Worm (Caenorhabditis elegans) whole organism, midembryonic: Measurements from ENCODE around the gene C18G1.8.

ENCODE experiments used
- T22C8.4 ChIP-seq: fragments of 200-800 bp; sonication (Bioruptor generic); IDR thresholded peaks from 2 replicates; pipeline ENCODE4 v1.3.6; 2022; ENCODE audit warnings: missing genetic modification characterization, missing compliant biosample characterization
- cog-1 ChIP-seq: sonication (generic microtip); optimal IDR thresholded peaks from 2 replicates; lab custom pipeline; 2016; ENCODE audit warnings: missing genetic modification characterization, missing compliant biosample characterization
- flt-1 ChIP-seq: fragments of 200-800 bp; sonication (Bioruptor generic); IDR thresholded peaks from 2 replicates; pipeline ENCODE4 v1.3.6; 2022; ENCODE audit warnings: missing genetic modification characterization, missing compliant biosample characterization
- klf-2 ChIP-seq: fragments of 200-800 bp; sonication (Bioruptor generic); conservative IDR thresholded peaks from 2 replicates; pipeline ENCODE4 v1.3.6; 2022; ENCODE audit warnings: missing genetic modification reagents, missing genetic modification characterization, missing compliant biosample characterization
- med-1 ChIP-seq: sonication (generic microtip); optimal IDR thresholded peaks from 2 replicates; lab custom pipeline; 2017; ENCODE audit warnings: missing genetic modification characterization, mild to moderate bottlenecking, missing compliant biosample characterization, antibody characterized with exemption, missing genetic modification reagents; ENCODE audit not compliant: insufficient read depth
- ref-1 ChIP-seq: fragments of 200-800 bp; sonication (Bioruptor generic); conservative IDR thresholded peaks from 2 replicates; pipeline ENCODE4 v1.3.6; 2022; ENCODE audit warnings: missing genetic modification reagents, missing genetic modification characterization, missing compliant biosample characterization
- tab-1 ChIP-seq: fragments of 200-800 bp; sonication (Bioruptor generic); IDR thresholded peaks from 2 replicates; pipeline ENCODE4 v1.3.6; 2022; ENCODE audit warnings: missing genetic modification characterization, missing compliant biosample characterization

DNA sequence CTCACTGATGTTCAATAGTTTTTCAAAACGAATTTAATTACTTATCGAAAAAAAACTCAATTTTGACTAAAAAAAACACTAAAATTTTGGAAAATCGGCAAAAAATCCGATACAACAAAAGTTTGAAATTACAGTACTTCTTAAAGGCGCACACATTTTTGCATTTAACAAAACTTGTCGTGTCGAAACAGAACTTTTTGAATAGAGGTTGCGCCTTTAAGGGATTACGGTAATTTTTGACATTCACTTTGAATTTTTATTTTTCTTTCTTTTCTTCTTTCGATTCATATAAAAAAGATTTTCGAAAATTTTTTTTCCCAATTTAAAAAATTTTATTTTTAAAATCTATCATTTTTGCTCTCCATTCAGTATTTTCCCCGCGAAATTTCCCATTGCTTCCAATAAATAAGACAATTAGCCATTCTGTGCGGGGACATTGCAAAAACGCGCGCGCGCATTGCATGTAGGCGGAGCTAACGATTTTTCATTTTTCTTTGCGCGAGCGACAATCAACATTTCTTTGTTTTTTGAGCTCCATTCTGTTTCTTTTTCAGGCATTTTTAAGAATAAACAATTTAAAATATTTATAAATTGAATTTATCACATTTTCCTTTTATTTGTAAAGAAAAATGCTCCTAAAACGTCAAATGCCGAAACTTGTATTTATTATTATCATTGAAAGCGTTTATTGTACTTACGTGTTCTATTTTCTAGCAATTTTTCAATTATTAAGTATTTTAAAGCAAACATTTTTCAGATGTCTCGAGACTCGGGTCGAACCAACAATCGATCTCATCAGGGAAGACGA, 35.0 kb downstream of the C18G1.8 start, which contains the start of gene F39G3.3:
- TF ChIP-seq T22C8.4 (peak; percentile 85), ref-1 (GFP tag; lab: Robert Waterston, UW) (peak; percentile 64; the same call in 1 of the 2 replicates), cog-1 (peak; percentile 81), flt-1 (GFP tag; lab: Robert Waterston, UW) (peak; percentile 92), med-1 (GFP tag; lab: Kevin White, UChicago) (peak; percentile 96), klf-2 (GFP tag; lab: Robert Waterston, UW) (peak; percentile 81), tab-1 (GFP tag; lab: Robert Waterston, UW) (peak; percentile 92)
